Fruit fly (Drosophila melanogaster): ENCODE data around the gene Tango1.

DNA sequence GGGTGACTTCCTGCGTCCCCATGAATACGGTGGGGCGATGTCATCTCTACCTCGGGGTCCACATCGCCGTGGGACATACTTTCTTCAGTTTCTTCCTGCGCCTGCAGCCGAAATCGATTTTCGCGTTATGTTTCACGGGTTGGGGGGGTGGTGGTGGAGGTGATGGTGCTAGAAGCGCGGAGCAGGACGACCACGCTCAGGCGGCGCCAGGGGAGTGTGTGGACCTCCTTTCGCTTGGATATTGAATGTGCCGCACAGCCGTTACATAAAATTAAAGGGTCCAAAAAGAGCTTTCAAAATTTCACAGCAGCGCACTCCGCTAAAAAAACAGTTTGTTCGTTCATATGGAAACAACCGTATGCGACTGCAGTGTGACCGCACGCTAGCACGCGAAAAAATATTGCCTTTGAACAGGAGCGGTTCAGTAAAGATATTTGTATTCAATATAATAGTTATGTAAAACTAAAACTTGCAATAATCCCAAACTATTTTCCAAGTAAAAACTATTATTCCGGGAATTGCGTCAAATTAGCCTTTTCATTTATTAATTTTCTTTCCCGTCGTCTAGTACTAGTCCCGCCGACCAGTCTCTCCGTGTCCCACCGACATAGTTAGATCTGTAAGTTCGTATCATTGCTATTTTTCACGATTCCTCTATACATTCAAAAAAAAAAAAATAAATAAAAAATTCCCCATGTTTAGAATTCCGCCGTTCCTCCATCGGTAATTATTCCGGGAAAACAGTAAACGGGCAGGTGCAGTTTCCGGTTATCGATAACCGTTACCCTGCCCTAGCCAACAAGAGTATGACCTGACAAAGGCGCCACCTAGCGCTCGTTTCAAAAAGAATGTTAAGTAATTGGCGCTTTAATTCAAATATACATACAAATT, 35.0 kb downstream of the Tango1 start, which contains the start of gene Nhe3:
- TF ChIP-seq dsx (GFP tag; optimal IDR thresholded peaks at IDR 0.05; ENCODE audit: poor library complexity, severe bottlenecking) (no peak), CG11902 (GFP tag; optimal IDR thresholded peaks at IDR 0.05) (peak; percentile 94), lz (GFP tag; optimal IDR thresholded peaks at IDR 0.05) (peak; percentile 90), OdsH (GFP tag; optimal IDR thresholded peaks at IDR 0.05) (no peak), CG16779 (tag; optimal IDR thresholded peaks at IDR 0.05) (no peak), Lpt (GFP tag; optimal IDR thresholded peaks at IDR 0.05) (no peak), CG15336 (GFP tag; IDR thresholded peaks at IDR 0.05) (peak; percentile 61; the same call in 1 of the 2 replicates), CG3919 (GFP tag; optimal IDR thresholded peaks at IDR 0.05) (no peak), svp (GFP tag) (peak; percentile 87)
